Fruit fly (Drosophila melanogaster): ENCODE data around the gene Las.
A peak's percentile ranks its signal among the peaks of the same experiment; 100 is the strongest.

Las gene

DNA sequence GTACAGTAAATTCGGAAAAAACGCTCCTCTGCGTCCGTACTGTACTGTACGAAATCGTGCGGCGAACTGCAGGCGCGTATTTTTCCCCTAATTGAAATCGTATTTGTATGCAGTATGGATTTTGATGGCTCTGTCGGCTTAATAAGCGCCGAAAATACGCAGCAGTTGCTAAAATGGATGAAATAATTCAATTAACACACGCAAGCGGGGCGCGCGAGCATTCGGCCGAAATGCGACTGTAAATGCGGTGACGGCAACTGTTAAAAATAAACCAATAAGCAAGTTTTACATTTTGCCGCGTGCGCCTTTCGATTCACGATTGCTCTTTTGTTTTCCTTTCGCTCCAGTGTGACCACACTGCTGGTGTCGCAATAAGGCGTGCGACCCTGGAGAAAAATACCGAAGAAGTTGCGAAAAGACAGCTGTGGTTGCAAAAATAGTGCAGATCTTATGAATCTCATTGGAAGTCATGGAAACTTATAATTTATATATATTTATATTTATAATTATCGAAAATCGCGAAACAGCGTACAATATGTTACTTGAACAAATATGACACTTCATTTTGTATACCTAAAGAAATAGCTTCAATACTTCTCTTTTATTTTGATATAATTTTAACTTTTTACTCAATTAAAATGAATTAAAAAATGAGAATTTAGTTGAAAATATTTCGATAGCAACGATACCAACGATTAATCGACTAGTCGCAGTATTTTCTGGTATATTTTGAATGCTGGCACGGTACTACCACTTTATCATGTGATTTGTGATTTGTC is 41.0 kb upstream of the Las start, which contains the start of the genes CG32428 and CG5969 (continued):
- TF ChIP-seq CG17359 (tag; optimal IDR thresholded peaks at IDR 0.05) (peak; percentile 43), CG3407 (GFP tag; optimal IDR thresholded peaks at IDR 0.05) (no peak), CG4282 (GFP tag; optimal IDR thresholded peaks at IDR 0.05) (no peak), CG15011 (GFP tag; optimal IDR thresholded peaks at IDR 0.05) (no peak), trem (tag; optimal IDR thresholded peaks at IDR 0.05) (peak; percentile 75), gsb (GFP tag; IDR thresholded peaks at IDR 0.05) (0 out of 2 replicates have a peak, but pooled peaks have one; percentile 23), CG34376 (GFP tag; optimal IDR thresholded peaks at IDR 0.05) (peak; percentile 26), C15 (GFP tag; IDR thresholded peaks at IDR 0.05) (no peak), Tbp (GFP tag; optimal IDR thresholded peaks at IDR 0.05) (no peak), zf30C (GFP tag; optimal IDR thresholded peaks at IDR 0.05) (no peak), Hr39 (optimal IDR thresholded peaks at IDR 0.05) (no peak), Mes4 (GFP tag; optimal IDR thresholded peaks at IDR 0.05) (no peak), corto (GFP tag; optimal IDR thresholded peaks at IDR 0.05) (no peak), Sox102F (GFP tag; optimal IDR thresholded peaks at IDR 0.05) (peak; percentile 51), ranshi (GFP tag; IDR thresholded peaks at IDR 0.05) (peak; percentile 57), CG2116 (GFP tag; optimal IDR thresholded peaks at IDR 0.05) (peak; percentile 76), inv (GFP tag; IDR thresholded peaks at IDR 0.05; ENCODE audit: partially characterized antibody) (no peak), CG17328 (GFP tag; IDR thresholded peaks at IDR 0.05) (peak; percentile 54), ind (GFP tag; optimal IDR thresholded peaks at IDR 0.05) (peak; percentile 68), Camta (GFP tag; optimal IDR thresholded peaks at IDR 0.05) (no peak), run (tag; optimal IDR thresholded peaks at IDR 0.05) (peak; percentile 14), nom (GFP tag; optimal IDR thresholded peaks at IDR 0.05) (no peak), Antp (GFP tag; optimal IDR thresholded peaks at IDR 0.05) (no peak), BtbVII (GFP tag; optimal IDR thresholded peaks at IDR 0.05) (no peak), CG11560 (tag; IDR thresholded peaks at IDR 0.05) (no peak), D19B (GFP tag; optimal IDR thresholded peaks at IDR 0.05) (peak; percentile 24), Eip74EF (GFP tag; optimal IDR thresholded peaks at IDR 0.05) (peak in 1 of 2 experiments; percentile 11), grau (tag; optimal IDR thresholded peaks at IDR 0.05) (peak; percentile 62), CG17612 (GFP tag; IDR thresholded peaks at IDR 0.05) (no peak), slou (GFP tag; optimal IDR thresholded peaks at IDR 0.05) (peak; percentile 32), croc (GFP tag; conservative IDR thresholded peaks at IDR 0.05) (0 out of 3 replicates have a peak, but pooled peaks have one; percentile 21), Opbp (GFP tag; IDR thresholded peaks at IDR 0.05; ENCODE audit: partially characterized antibody) (0 out of 3 replicates have a peak, but pooled peaks have one; percentile 5), sd (tag; optimal IDR thresholded peaks at IDR 0.05) (peak; percentile 69), sna (GFP tag; IDR thresholded peaks at IDR 0.05; ENCODE audit: partially characterized antibody) (no peak), HHEX (GFP tag; optimal IDR thresholded peaks at IDR 0.05) (peak; percentile 58), wek (GFP tag; optimal IDR thresholded peaks at IDR 0.05) (peak; percentile 51), D (optimal IDR thresholded peaks at IDR 0.05) (peak; percentile 73), D (GFP tag; optimal IDR thresholded peaks at IDR 0.05) (no peak), Ets65A (GFP tag) (peak; percentile 79), CG18599 (GFP tag; optimal IDR thresholded peaks at IDR 0.05) (peak; percentile 77), Optix (GFP tag; IDR thresholded peaks at IDR 0.05) (no peak), ap (GFP tag; IDR thresholded peaks at IDR 0.05) (no peak), Ptx1 (GFP tag; IDR thresholded peaks at IDR 0.05) (peak; percentile 70), bigmax (GFP tag; optimal IDR thresholded peaks at IDR 0.05) (no peak), HLHmδ (GFP tag; optimal IDR thresholded peaks at IDR 0.05) (peak; percentile 34), hkb (optimal IDR thresholded peaks at IDR 0.05) (no peak), hkb (GFP tag; IDR thresholded peaks at IDR 0.05) (peak; percentile 71), CG7372 (GFP tag; IDR thresholded peaks at IDR 0.05) (peak; percentile 45; the same call in 1 of the 2 replicates), Nf-YB (GFP tag; optimal IDR thresholded peaks at IDR 0.05) (peak; percentile 58), CG32772 (GFP tag; IDR thresholded peaks at IDR 0.05) (peak; percentile 49; the same call in 1 of the 2 replicates)

Measured in whole organism, embryonic.